Fruit fly (Drosophila melanogaster) whole organism, pupa: Measurements from ENCODE around the gene Dhdds.

ENCODE experiments used
- CG17806 ChIP-seq: fragments of 200-800 bp; sonication (Bioruptor generic); optimal IDR thresholded peaks from 2 replicates; lab custom pipeline; 2018; ENCODE audit warnings: missing biosample characterization, mild to moderate bottlenecking, missing genetic modification characterization, moderate library complexity
- CG32121 ChIP-seq: fragments of 200-800 bp; sonication (Bioruptor generic); IDR thresholded peaks from 2 replicates; pipeline ENCODE4 v1.3.6; 2022; ENCODE audit warnings: missing biosample characterization, missing genetic modification characterization
- CG8159 ChIP-seq: fragments of 200-800 bp; sonication (Bioruptor generic); optimal IDR thresholded peaks from 3 replicates; lab custom pipeline; 2018; ENCODE audit warnings: missing biosample characterization, mild to moderate bottlenecking, missing genetic modification characterization, moderate library complexity
- Snoo ChIP-seq: fragments of 200-800 bp; sonication (Bioruptor generic); optimal IDR thresholded peaks from 3 replicates; lab custom pipeline; 2017; ENCODE audit warnings: missing biosample characterization, mild to moderate bottlenecking, missing genetic modification characterization, inconsistent platforms

DNA sequence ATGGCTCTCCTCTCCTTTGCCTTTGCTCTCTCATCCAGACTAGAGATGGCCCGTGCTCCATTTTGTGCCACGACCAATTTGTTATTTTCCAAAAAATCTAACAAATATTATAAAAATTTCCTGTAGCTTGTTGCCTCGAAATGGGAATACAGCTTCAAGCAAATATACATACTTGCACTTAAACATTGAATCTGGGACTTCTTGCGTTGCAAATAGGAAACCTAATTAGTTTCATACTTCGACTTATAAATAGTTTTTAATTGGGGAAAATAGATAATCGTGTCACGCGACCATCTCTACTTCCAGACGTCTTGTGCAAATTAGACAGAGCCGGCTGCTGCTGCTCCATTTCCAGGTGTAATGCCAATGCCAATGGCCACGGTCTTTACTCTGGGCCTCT is 37.2 kb upstream of the Dhdds start:
- TF ChIP-seq Snoo (tag; lab: Kevin White, UChicago) (peak; percentile 78), CG17806 (tag; lab: Kevin White, UChicago) (peak; percentile 85), CG32121 (peak; percentile 64), CG8159 (peak; percentile 86)
